Worm (Caenorhabditis elegans): Measurements from ENCODE around the gene dmd-6.
A peak's percentile ranks its signal among the peaks of the same experiment; 100 is the strongest.

The dmd-6 gene

DNA sequence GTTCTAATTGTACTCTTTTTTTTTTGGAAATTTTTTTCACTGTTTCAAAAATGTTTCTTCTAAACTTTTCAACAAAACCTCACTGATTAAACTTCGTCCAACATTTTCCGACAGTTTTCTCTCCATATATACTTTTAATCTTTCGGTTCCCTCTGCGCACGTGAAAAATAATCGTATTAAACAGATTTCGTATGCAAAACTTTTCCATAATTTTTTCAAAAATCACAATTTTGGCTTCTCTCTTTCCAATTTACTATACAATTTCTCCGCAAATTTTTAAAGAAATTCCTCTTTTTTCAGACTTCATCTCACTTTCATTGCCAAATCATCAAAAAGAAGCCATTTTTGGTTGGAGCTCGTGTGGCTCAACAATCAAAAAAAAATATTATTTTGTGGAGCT, at the start of gene dmd-6:
Gene dmd-6, plus strand, starts transcription at position 301 of the 400 bp plus-strand sequence.
- TF ChIP-seq ama-1 (optimal IDR thresholded peaks at IDR 0.05) (peak; percentile 46), ama-1 (GFP tag; optimal IDR thresholded peaks at IDR 0.05) (no peak), F39B2.1 (GFP tag; IDR thresholded peaks at IDR 0.05) (no peak), unc-62 (GFP tag; optimal IDR thresholded peaks at IDR 0.05) (no peak)

DNA sequence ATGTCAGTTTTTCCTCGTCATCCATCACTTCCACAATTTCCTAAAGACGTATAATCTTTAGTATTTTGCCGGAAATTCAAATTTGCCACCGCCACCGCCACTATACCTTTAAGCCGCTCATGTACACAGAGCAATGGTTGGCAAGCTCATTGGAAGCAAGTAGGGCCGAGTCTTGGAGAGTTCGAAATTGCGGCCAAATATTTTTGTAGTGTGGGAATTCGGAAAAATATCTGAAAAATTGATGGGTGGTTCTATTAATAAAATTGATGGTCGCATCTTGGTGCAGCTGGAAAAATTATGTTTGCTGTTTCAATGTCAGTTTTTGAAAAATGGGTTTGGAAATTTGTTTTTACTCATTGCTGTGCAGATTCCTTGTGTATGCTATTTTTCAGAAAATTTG, 44.8 kb upstream of the dmd-6 start:
- TF ChIP-seq sptf-2 (GFP tag; optimal IDR thresholded peaks at IDR 0.05) (no peak), rec-8 (tag; optimal IDR thresholded peaks at IDR 0.05) (no peak), C17E4.6 (GFP tag; IDR thresholded peaks at IDR 0.05) (no peak), dpff-1 (tag; optimal IDR thresholded peaks at IDR 0.05) (no peak), ama-1 (optimal IDR thresholded peaks at IDR 0.05) (no peak), ama-1 (GFP tag; optimal IDR thresholded peaks at IDR 0.05) (no peak), chd-7 (tag; optimal IDR thresholded peaks at IDR 0.05) (no peak), him-1 (tag; optimal IDR thresholded peaks at IDR 0.05) (no peak), F37B4.10 (GFP tag; IDR thresholded peaks at IDR 0.05) (0 out of 2 replicates have a peak, but pooled peaks have one; percentile 81), snpc-4 (GFP tag; optimal IDR thresholded peaks at IDR 0.05) (no peak), snpc-4 (tag; optimal IDR thresholded peaks at IDR 0.05) (no peak)

DNA sequence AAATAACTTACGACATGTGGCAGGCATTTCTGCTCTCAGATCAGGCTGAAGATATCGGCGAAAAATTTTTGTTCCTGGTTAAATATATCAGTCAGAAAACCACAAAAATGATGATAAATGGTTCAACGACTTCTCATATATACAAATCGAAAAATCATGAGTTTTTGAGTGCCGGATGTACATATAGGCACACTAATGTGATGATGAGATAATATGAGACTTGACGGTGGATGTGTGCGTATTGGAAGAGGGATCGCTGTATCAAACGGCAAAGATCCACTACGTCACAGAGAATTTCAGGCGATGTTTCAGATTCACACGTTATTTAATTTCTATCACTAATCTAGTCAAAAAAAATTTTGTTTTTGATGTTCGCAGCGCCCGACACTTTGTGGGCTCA, 43.8 kb upstream of the dmd-6 start, which contains the start of gene glb-34:
Gene glb-34, minus strand, starts transcription at position 101 of the 400 bp plus-strand sequence.
- TF ChIP-seq F39B2.1 (GFP tag; IDR thresholded peaks at IDR 0.05) (no peak), madf-8 (GFP tag; conservative IDR thresholded peaks at IDR 0.05) (no peak), egrh-3 (GFP tag; IDR thresholded peaks at IDR 0.05) (no peak), aptf-2 (GFP tag; conservative IDR thresholded peaks at IDR 0.05) (no peak), hmg-20 (GFP tag; IDR thresholded peaks at IDR 0.05) (no peak), tbx-9 (tag; optimal IDR thresholded peaks at IDR 0.05; ENCODE audit: borderline replicate concordance) (no peak), Y56A3A.18 (GFP tag; IDR thresholded peaks at IDR 0.05) (no peak), dox-1 (GFP tag; IDR thresholded peaks at IDR 0.05) (no peak), Y53F4B.3 (GFP tag; IDR thresholded peaks at IDR 0.05) (no peak), nhr-90 (tag; optimal IDR thresholded peaks at IDR 0.05) (no peak), egl-44 (GFP tag; IDR thresholded peaks at IDR 0.05) (no peak), let-526 (GFP tag; IDR thresholded peaks at IDR 0.05) (no peak), dpl-1 (GFP tag; optimal IDR thresholded peaks at IDR 0.05) (no peak), nfya-1 (tag; optimal IDR thresholded peaks at IDR 0.05; ENCODE audit: borderline replicate concordance, insufficient read depth) (no peak)

ce11 chrIV:14573068-14573467, 43.3 kb upstream of the dmd-6 start:
- TF ChIP-seq somi-1 (GFP tag; optimal IDR thresholded peaks at IDR 0.05), result no peak
- no peak for TF ChIP-seq bed-2 (GFP tag; IDR thresholded peaks at IDR 0.05)
- no peak for TF ChIP-seq Y67H2A.10 (GFP tag; conservative IDR thresholded peaks at IDR 0.05)
- no peak for TF ChIP-seq rec-8 (tag; optimal IDR thresholded peaks at IDR 0.05)
- TF ChIP-seq xnd-1 (tag; optimal IDR thresholded peaks at IDR 0.05), result no peak
- TF ChIP-seq sdz-38 (tag; optimal IDR thresholded peaks at IDR 0.05), result no peak
- no peak for TF ChIP-seq F57C9.4 (tag; optimal IDR thresholded peaks at IDR 0.05)
- TF ChIP-seq madf-8 (GFP tag; conservative IDR thresholded peaks at IDR 0.05), result no peak
- no peak for TF ChIP-seq ceh-79 (tag; optimal IDR thresholded peaks at IDR 0.05)
- TF ChIP-seq repo-1 (tag; optimal IDR thresholded peaks at IDR 0.05), result no peak
- no peak for TF ChIP-seq T26A5.8 (tag; optimal IDR thresholded peaks at IDR 0.05)
- no peak for TF ChIP-seq B0019.2 (GFP tag; conservative IDR thresholded peaks at IDR 0.05)

Measured in whole organism, young adult.